Fruit fly (Drosophila melanogaster) whole organism, embryonic: Measurements from ENCODE around the gene Sec10.

Source experiments
- Ada2b ChIP-seq: fragments of 200-800 bp; sonication (Bioruptor generic); IDR thresholded peaks from 2 replicates; pipeline ENCODE4 v1.3.6; 2022; ENCODE audit warnings: missing biosample characterization, missing genetic modification characterization
- Atf3 ChIP-seq: fragments of 200-800 bp; sonication (Bioruptor generic); optimal IDR thresholded peaks from 3 replicates; lab custom pipeline; 2016; ENCODE audit warnings: missing biosample characterization, missing genetic modification characterization
- CG10543 ChIP-seq: fragments of 200-800 bp; sonication (Bioruptor generic); optimal IDR thresholded peaks from 3 replicates; lab custom pipeline; 2017; ENCODE audit warnings: missing biosample characterization, mild to moderate bottlenecking, missing genetic modification characterization, moderate library complexity
- CG14014 ChIP-seq: fragments of 200-800 bp; sonication (Bioruptor generic); IDR thresholded peaks from 2 replicates; pipeline ENCODE4 v1.3.6; 2022; ENCODE audit warnings: missing biosample characterization, missing genetic modification characterization
- CG14667 ChIP-seq: fragments of 200-800 bp; sonication (Bioruptor generic); IDR thresholded peaks from 2 replicates; pipeline ENCODE4 v1.3.6; 2022; ENCODE audit warnings: missing biosample characterization, missing genetic modification characterization
- CG16779 ChIP-seq: fragments of 200-800 bp; sonication (Bioruptor generic); IDR thresholded peaks from 2 replicates; pipeline ENCODE4 v1.3.6; 2022; ENCODE audit warnings: missing biosample characterization, missing genetic modification characterization
- CG16815 ChIP-seq: fragments of 200-800 bp; sonication (Bioruptor generic); optimal IDR thresholded peaks from 3 replicates; lab custom pipeline; 2017; ENCODE audit warnings: missing biosample characterization, mild to moderate bottlenecking, missing genetic modification characterization
- CG17328 ChIP-seq: fragments of 200-800 bp; sonication (Bioruptor generic); IDR thresholded peaks from 2 replicates; pipeline ENCODE4 v1.3.6; 2022; ENCODE audit warnings: missing biosample characterization, missing genetic modification characterization
- CG2202 ChIP-seq: fragments of 200-800 bp; sonication (Bioruptor generic); optimal IDR thresholded peaks from 2 replicates; lab custom pipeline; 2018; ENCODE audit warnings: missing biosample characterization, mild to moderate bottlenecking, missing genetic modification characterization
- CG31441 ChIP-seq: fragments of 200-800 bp; sonication (Bioruptor generic); IDR thresholded peaks from 2 replicates; pipeline ENCODE4 v1.3.6; 2022; ENCODE audit warnings: missing biosample characterization, missing genetic modification characterization
- CG32767 ChIP-seq: fragments of 200-800 bp; sonication (Bioruptor generic); IDR thresholded peaks from 2 replicates; pipeline ENCODE4 v1.3.6; 2022; ENCODE audit warnings: missing biosample characterization, missing genetic modification characterization
- CG4820 ChIP-seq: fragments of 200-800 bp; sonication (Bioruptor generic); optimal IDR thresholded peaks from 3 replicates; lab custom pipeline; 2016; ENCODE audit warnings: missing biosample characterization, missing genetic modification characterization
- CG7963 ChIP-seq: fragments of 200-800 bp; sonication (Bioruptor generic); IDR thresholded peaks from 3 replicates; pipeline ENCODE4 v1.3.6; 2022; ENCODE audit warnings: missing biosample characterization, missing genetic modification characterization; ENCODE audit not compliant: partially characterized antibody
- CG8765 ChIP-seq: fragments of 200-800 bp; sonication (Bioruptor generic); IDR thresholded peaks from 2 replicates; pipeline ENCODE4 v1.3.6; 2022; ENCODE audit warnings: missing biosample characterization, missing genetic modification characterization
- CG9215 ChIP-seq: fragments of 200-800 bp; sonication (Bioruptor generic); IDR thresholded peaks from 2 replicates; pipeline ENCODE4 v1.3.6; 2022; ENCODE audit warnings: missing biosample characterization, missing genetic modification characterization
- Chrac-16 ChIP-seq: fragments of 200-800 bp; sonication (Bioruptor generic); optimal IDR thresholded peaks from 3 replicates; lab custom pipeline; 2016; ENCODE audit warnings: missing biosample characterization, missing genetic modification characterization
- D ChIP-seq, 2 experiments: fragments of 200-800 bp in 1 of 2; fragments of >200 bp in 1 of 2; sonication (Bioruptor generic) in 1 of 2; optimal IDR thresholded peaks; 2 replicates in 1 of 2; 3 replicates in 1 of 2; lab custom pipeline; 2017; ENCODE audit warnings: mild to moderate bottlenecking in 1 of 2, missing biosample characterization in 1 of 2, missing genetic modification characterization in 1 of 2, missing genetic modification reagents in 1 of 2
- Dad ChIP-seq: fragments of 200-800 bp; sonication (Bioruptor generic); optimal IDR thresholded peaks from 3 replicates; lab custom pipeline; 2016; ENCODE audit warnings: missing biosample characterization, missing genetic modification characterization
- Gsc ChIP-seq: fragments of 200-800 bp; sonication (Bioruptor generic); IDR thresholded peaks from 2 replicates; pipeline ENCODE4 v1.3.6; 2022; ENCODE audit warnings: missing biosample characterization, missing genetic modification characterization
- Hey ChIP-seq: fragments of 200-800 bp; sonication (Bioruptor generic); optimal IDR thresholded peaks from 3 replicates; lab custom pipeline; 2018; ENCODE audit warnings: missing biosample characterization, mild to moderate bottlenecking, missing genetic modification characterization
- Lpt ChIP-seq: fragments of >200 bp; optimal IDR thresholded peaks from 2 replicates; lab custom pipeline; 2018; ENCODE audit warnings: missing biosample characterization, missing genetic modification characterization
- MBD-R2 ChIP-seq: fragments of 200-800 bp; sonication (Bioruptor generic); IDR thresholded peaks from 2 replicates; pipeline ENCODE4 v1.3.6; 2022; ENCODE audit warnings: missing biosample characterization, missing genetic modification characterization
- Myb ChIP-seq: fragments of 200-800 bp; sonication (Bioruptor generic); optimal IDR thresholded peaks from 2 replicates; lab custom pipeline; 2016; ENCODE audit warnings: missing biosample characterization, missing genetic modification characterization
- Ptx1 ChIP-seq: fragments of 200-800 bp; sonication (Bioruptor generic); IDR thresholded peaks from 2 replicates; pipeline ENCODE4 v1.3.6; 2022; ENCODE audit warnings: missing biosample characterization, missing genetic modification characterization
- Side ChIP-seq: fragments of 200-800 bp; sonication (Bioruptor generic); optimal IDR thresholded peaks from 2 replicates; lab custom pipeline; 2016; ENCODE audit warnings: missing biosample characterization, missing genetic modification characterization
- Sin3A ChIP-seq: fragments of >200 bp; optimal IDR thresholded peaks from 2 replicates; lab custom pipeline; 2018
- TFAM ChIP-seq: fragments of 200-800 bp; sonication (Bioruptor generic); optimal IDR thresholded peaks from 2 replicates; lab custom pipeline; 2017; ENCODE audit warnings: missing biosample characterization, missing genetic modification characterization, inconsistent platforms
- Xrp1 ChIP-seq: fragments of 200-800 bp; sonication (Bioruptor generic); IDR thresholded peaks from 2 replicates; pipeline ENCODE4 v1.3.6; 2022; ENCODE audit warnings: missing biosample characterization, missing genetic modification characterization
- ac ChIP-seq: fragments of 200-800 bp; sonication (Bioruptor generic); optimal IDR thresholded peaks from 3 replicates; lab custom pipeline; 2017; ENCODE audit warnings: missing biosample characterization, mild to moderate bottlenecking, missing genetic modification characterization
- cg ChIP-seq: fragments of 200-800 bp; sonication (Bioruptor generic); optimal IDR thresholded peaks from 3 replicates; lab custom pipeline; 2019; ENCODE audit warnings: missing biosample characterization, mild to moderate bottlenecking, missing genetic modification characterization, moderate library complexity
- chif ChIP-seq, 2 experiments: fragments of 200-800 bp; sonication (Bioruptor generic); optimal IDR thresholded peaks; 3 replicates each; lab custom pipeline; 2016; ENCODE audit warnings: missing biosample characterization in 2 of 2, missing genetic modification characterization in 2 of 2
- da ChIP-seq: fragments of 200-800 bp; sonication (Bioruptor generic); optimal IDR thresholded peaks from 2 replicates; lab custom pipeline; 2016; ENCODE audit warnings: missing biosample characterization, missing genetic modification characterization
- danr ChIP-seq: fragments of 200-800 bp; sonication (Bioruptor generic); IDR thresholded peaks from 2 replicates; pipeline ENCODE4 v1.3.6; 2022; ENCODE audit warnings: missing biosample characterization, missing genetic modification characterization
- dm ChIP-seq: fragments of 200-800 bp; sonication (Bioruptor generic); optimal IDR thresholded peaks from 3 replicates; lab custom pipeline; 2016; ENCODE audit warnings: missing biosample characterization, missing genetic modification characterization
- dmrt11E ChIP-seq: fragments of 200-800 bp; sonication (Bioruptor generic); optimal IDR thresholded peaks from 3 replicates; lab custom pipeline; 2018; ENCODE audit warnings: missing biosample characterization, mild to moderate bottlenecking, missing genetic modification characterization, moderate library complexity
- dpn ChIP-seq, 2 experiments: fragments of 200-800 bp; sonication (Bioruptor generic); optimal IDR thresholded peaks; 3 replicates each; lab custom pipeline; 2016; ENCODE audit warnings: missing biosample characterization in 2 of 2, missing genetic modification characterization in 2 of 2
- emc ChIP-seq: fragments of 200-800 bp; sonication (Bioruptor generic); optimal IDR thresholded peaks from 2 replicates; lab custom pipeline; 2016; ENCODE audit warnings: missing biosample characterization, missing genetic modification characterization
- eve ChIP-seq, 2 experiments: fragments of >200 bp; optimal IDR thresholded peaks; 2 replicates each; lab custom pipeline; 2017; ENCODE audit warnings: missing biosample characterization in 2 of 2, missing genetic modification characterization in 2 of 2
- eyg ChIP-seq: fragments of 200-800 bp; sonication (Bioruptor generic); optimal IDR thresholded peaks from 3 replicates; lab custom pipeline; 2016; ENCODE audit warnings: missing biosample characterization, missing genetic modification characterization
- fu2 ChIP-seq: fragments of 200-800 bp; sonication (Bioruptor generic); optimal IDR thresholded peaks from 2 replicates; lab custom pipeline; 2016; ENCODE audit warnings: missing biosample characterization, missing genetic modification characterization
- gem ChIP-seq: fragments of 200-800 bp; sonication (Bioruptor generic); optimal IDR thresholded peaks from 2 replicates; lab custom pipeline; 2019; ENCODE audit warnings: missing biosample characterization, mild to moderate bottlenecking, missing genetic modification characterization, moderate library complexity
- jing ChIP-seq: fragments of 200-800 bp; sonication (Bioruptor generic); optimal IDR thresholded peaks from 2 replicates; lab custom pipeline; 2018; ENCODE audit warnings: missing biosample characterization, mild to moderate bottlenecking, missing genetic modification characterization
- lov ChIP-seq, 2 experiments: fragments of 200-800 bp in 1 of 2; fragments of >200 bp in 1 of 2; sonication (Bioruptor generic) in 1 of 2; IDR thresholded peaks in 1 of 2; optimal IDR thresholded peaks in 1 of 2; 2 replicates in 1 of 2; 3 replicates in 1 of 2; pipeline versions ENCODE4 v1.3.6 to Lab custom; 2017 to 2022; ENCODE audit warnings: missing biosample characterization in 1 of 2, missing genetic modification characterization in 1 of 2
- otp ChIP-seq: fragments of 200-800 bp; sonication (Bioruptor generic); IDR thresholded peaks from 3 replicates; pipeline ENCODE4, ENCODE4 v1.3.6; 2022; ENCODE audit warnings: missing biosample characterization, missing genetic modification characterization
- pzg ChIP-seq: fragments of 200-800 bp; sonication (Bioruptor generic); optimal IDR thresholded peaks from 3 replicates; lab custom pipeline; 2018; ENCODE audit warnings: missing biosample characterization, mild to moderate bottlenecking, missing genetic modification characterization, moderate library complexity
- salm ChIP-seq: fragments of 200-800 bp; sonication (Bioruptor generic); optimal IDR thresholded peaks from 2 replicates; lab custom pipeline; 2018; ENCODE audit warnings: missing biosample characterization, mild to moderate bottlenecking, missing genetic modification characterization
- seq ChIP-seq: fragments of 200-800 bp; sonication (Bioruptor generic); IDR thresholded peaks from 2 replicates; pipeline ENCODE4 v1.3.6; 2022; ENCODE audit warnings: missing biosample characterization, missing genetic modification characterization
- tll ChIP-seq, 2 experiments: fragments of 200-800 bp in 1 of 2; fragments of >200 bp in 1 of 2; sonication (Bioruptor generic) in 1 of 2; optimal IDR thresholded peaks; 2 replicates each; lab custom pipeline; 2017 to 2019; ENCODE audit warnings: missing biosample characterization in 2 of 2, missing genetic modification characterization in 2 of 2, mild to moderate bottlenecking in 1 of 2, moderate library complexity in 1 of 2
- unc-4 ChIP-seq: fragments of 200-800 bp; sonication (Bioruptor generic); IDR thresholded peaks from 2 replicates; pipeline ENCODE4 v1.3.6; 2022; ENCODE audit warnings: missing biosample characterization, missing genetic modification characterization; ENCODE audit not compliant: partially characterized antibody
- vnd ChIP-seq: fragments of 200-800 bp; sonication (Bioruptor generic); IDR thresholded peaks from 3 replicates; pipeline ENCODE4 v1.3.6; 2022; ENCODE audit warnings: missing biosample characterization, missing genetic modification characterization; ENCODE audit not compliant: partially characterized antibody
- zen ChIP-seq: fragments of 200-800 bp; sonication (Bioruptor generic); optimal IDR thresholded peaks from 3 replicates; lab custom pipeline; 2018; ENCODE audit warnings: missing biosample characterization, mild to moderate bottlenecking, missing genetic modification characterization, moderate library complexity

Sec10 gene

DNA sequence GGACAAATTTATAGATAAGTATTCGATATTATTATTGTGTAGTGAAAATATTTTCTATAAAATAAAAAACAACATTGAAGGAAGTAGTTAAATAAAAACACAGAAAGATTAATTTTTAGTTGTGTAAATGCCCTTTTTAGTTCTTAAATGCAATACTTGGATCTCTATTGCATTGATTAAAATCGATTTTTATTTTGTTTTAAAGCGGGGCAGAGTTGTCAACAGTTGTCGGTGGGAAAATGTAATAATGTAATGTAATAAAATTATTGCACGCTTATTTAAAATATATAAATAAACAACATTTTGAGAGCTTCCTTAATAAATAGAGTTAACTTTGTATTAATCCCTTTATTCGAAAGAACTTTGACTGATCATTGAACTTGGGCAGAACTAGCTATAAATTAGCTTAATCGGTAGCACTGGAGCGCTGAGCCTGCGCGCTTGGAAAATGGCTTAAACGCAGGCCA is 29.0 kb downstream of the Sec10 start, which contains the start of gene Apc2 (continued):
- TF ChIP-seq vnd (GFP tag; lab: Robert Waterston, UW): peak; percentile 47; the same call in 1 of the 3 replicates
- TF ChIP-seq da (GFP tag; lab: Kevin White, UChicago): no peak
- TF ChIP-seq tll (GFP tag; optimal IDR thresholded peaks at IDR 0.05; lab: Kevin White, UChicago): no peak
- TF ChIP-seq CG16815: peak; percentile 18
- peak in 1 of 2 experiments; percentile 25 for TF ChIP-seq chif (GFP tag; optimal IDR thresholded peaks at IDR 0.05; lab: Kevin White, UChicago)
- TF ChIP-seq emc: no peak
- TF ChIP-seq otp (GFP tag; lab: Robert Waterston, UW): no peak
- TF ChIP-seq TFAM (GFP tag; lab: Kevin White, UChicago): no peak
- TF ChIP-seq Hey: no peak
- no peak for TF ChIP-seq fu2 (GFP tag; lab: Kevin White, UChicago)
- no peak for TF ChIP-seq dm
- no peak for TF ChIP-seq cg (GFP tag; lab: Kevin White, UChicago)
- no peak for TF ChIP-seq ac (GFP tag; lab: Kevin White, UChicago)
- peak; percentile 65 for TF ChIP-seq Ada2b
- TF ChIP-seq MBD-R2 (GFP tag; lab: Robert Waterston, UW): no peak
- no peak for TF ChIP-seq Dad (GFP tag; lab: Kevin White, UChicago)
- TF ChIP-seq CG32767 (GFP tag; lab: Robert Waterston, UW): 0 out of 2 replicates have a peak, but pooled peaks have one; percentile 17
- peak; percentile 47 for TF ChIP-seq Chrac-16
- TF ChIP-seq CG14667: peak; percentile 28; the same call in 1 of the 2 replicates
- TF ChIP-seq CG16779: no peak
- peak; percentile 61 for TF ChIP-seq CG14014 (GFP tag; lab: Robert Waterston, UW)
- no peak for TF ChIP-seq eve (GFP tag; optimal IDR thresholded peaks at IDR 0.05; lab: Kevin White, UChicago)
- peak; percentile 57 for TF ChIP-seq zen (tag; lab: Kevin White, UChicago)
- TF ChIP-seq gem (tag; lab: Kevin White, UChicago): peak; percentile 80
- TF ChIP-seq Xrp1: peak; percentile 76
- no peak for TF ChIP-seq Atf3 (GFP tag; lab: Kevin White, UChicago)
- no peak for TF ChIP-seq danr (GFP tag; lab: Robert Waterston, UW)
- no peak for TF ChIP-seq CG9215 (GFP tag; lab: Robert Waterston, UW)
- no peak for TF ChIP-seq Sin3A (lab: Kevin White, UChicago)
- no peak for TF ChIP-seq CG2202 (tag; lab: Kevin White, UChicago)
- TF ChIP-seq dpn (GFP tag; optimal IDR thresholded peaks at IDR 0.05; lab: Kevin White, UChicago): peak; percentile 34 to 61
- TF ChIP-seq pzg: peak; percentile 21
- no peak for TF ChIP-seq CG7963 (GFP tag; lab: Robert Waterston, UW)
- peak; percentile 27 for TF ChIP-seq salm (tag; lab: Kevin White, UChicago)
- peak; percentile 70 for TF ChIP-seq CG31441 (GFP tag; lab: Robert Waterston, UW)
- no peak for TF ChIP-seq CG8765 (GFP tag; lab: Robert Waterston, UW)
- no peak for TF ChIP-seq seq (GFP tag; lab: Robert Waterston, UW)
- TF ChIP-seq eyg (GFP tag; lab: Kevin White, UChicago): no peak
- peak; percentile 2 for TF ChIP-seq Myb (GFP tag; lab: Kevin White, UChicago)
- peak; percentile 60 for TF ChIP-seq CG17328
- peak; percentile 71; the same call in 1 of the 2 replicates for TF ChIP-seq unc-4 (GFP tag; lab: Robert Waterston, UW)
- TF ChIP-seq CG10543 (GFP tag; lab: Kevin White, UChicago): peak; percentile 30
- peak; percentile 70 for TF ChIP-seq Ptx1 (GFP tag; lab: Robert Waterston, UW)
- no peak for TF ChIP-seq Side (GFP tag; lab: Kevin White, UChicago)
- no peak for TF ChIP-seq Gsc (GFP tag; lab: Robert Waterston, UW)
- no peak for TF ChIP-seq D (optimal IDR thresholded peaks at IDR 0.05; lab: Kevin White, UChicago)
- TF ChIP-seq D (GFP tag; optimal IDR thresholded peaks at IDR 0.05; lab: Kevin White, UChicago): peak; percentile 16
- peak; percentile 6 for TF ChIP-seq CG4820
- no peak for TF ChIP-seq lov (optimal IDR thresholded peaks at IDR 0.05; lab: Kevin White, UChicago)
- no peak for TF ChIP-seq lov (GFP tag; IDR thresholded peaks at IDR 0.05; lab: Robert Waterston, UW)
- no peak for TF ChIP-seq jing (GFP tag; lab: Kevin White, UChicago)
- peak; percentile 64 for TF ChIP-seq dmrt11E (tag; lab: Kevin White, UChicago)
- no peak for TF ChIP-seq Lpt (GFP tag; lab: Kevin White, UChicago)
